Fruit fly (Drosophila melanogaster) whole organism, wandering third instar larva: ENCODE results near the gene Ca-beta.

ENCODE experiments used
- Abd-B ChIP-seq: fragments of >200 bp; optimal IDR thresholded peaks from 2 replicates; lab custom pipeline; 2017; ENCODE audit warnings: missing biosample characterization, missing genetic modification characterization
- CG32264 ChIP-seq: fragments of 200-800 bp; sonication (Bioruptor generic); optimal IDR thresholded peaks from 2 replicates; lab custom pipeline; 2016; ENCODE audit warnings: missing biosample characterization, missing genetic modification characterization
- CG9705 ChIP-seq: fragments of 200-800 bp; sonication (Bioruptor generic); optimal IDR thresholded peaks from 2 replicates; lab custom pipeline; 2018; ENCODE audit warnings: missing biosample characterization, mild to moderate bottlenecking, missing genetic modification characterization
- CrebA ChIP-seq: fragments of 200-800 bp; sonication (Bioruptor generic); optimal IDR thresholded peaks from 2 replicates; lab custom pipeline; 2016; ENCODE audit warnings: missing biosample characterization, mild to moderate bottlenecking, missing genetic modification characterization, borderline replicate concordance
- Myc ChIP-seq: fragments of >200 bp; optimal IDR thresholded peaks from 2 replicates; lab custom pipeline; 2017
- dsf ChIP-seq: sonication (Bioruptor generic); optimal IDR thresholded peaks from 2 replicates; lab custom pipeline; 2016; ENCODE audit warnings: missing biosample characterization, missing genetic modification characterization, borderline replicate concordance
- lola ChIP-seq: fragments of >200 bp; optimal IDR thresholded peaks from 2 replicates; lab custom pipeline; 2017; ENCODE audit warnings: missing biosample characterization, missing genetic modification characterization
- psq ChIP-seq: fragments of 200-800 bp; sonication (Bioruptor generic); optimal IDR thresholded peaks from 3 replicates; lab custom pipeline; 2017; ENCODE audit warnings: missing biosample characterization, mild to moderate bottlenecking, missing genetic modification characterization, moderate library complexity
- sv ChIP-seq: fragments of 200-800 bp; sonication (Bioruptor generic); optimal IDR thresholded peaks from 3 replicates; lab custom pipeline; 2016; ENCODE audit warnings: missing biosample characterization, missing genetic modification characterization
- usp ChIP-seq: fragments of >200 bp; optimal IDR thresholded peaks from 2 replicates; lab custom pipeline; 2017; ENCODE audit warnings: missing biosample characterization, missing genetic modification characterization

dm6 chr2L:11207471-11207870 is 4.1 kb upstream of the Ca-beta start:
- TF ChIP-seq psq (GFP tag; lab: Kevin White, UChicago) (no peak), lola (GFP tag; lab: Kevin White, UChicago) (no peak), usp (GFP tag; lab: Kevin White, UChicago) (no peak), dsf (no peak), CrebA (GFP tag; lab: Kevin White, UChicago) (no peak), Myc (lab: Kevin White, UChicago) (no peak), CG9705 (GFP tag; lab: Kevin White, UChicago) (no peak), Abd-B (GFP tag; lab: Kevin White, UChicago) (no peak), CG32264 (GFP tag; lab: Kevin White, UChicago) (no peak), sv (GFP tag; lab: Kevin White, UChicago) (no peak)
